Worm (Caenorhabditis elegans): ENCODE data around the gene C47E12.12.

Gene C47E12.12

ce11 chrIV:9953333-9953732 is 19.2 kb downstream of the C47E12.12 start, which contains the start of gene gon-1:
Gene gon-1 (minus strand): TSS chrIV:9953433.
- no peak for TF ChIP-seq ceh-16 (tag; optimal IDR thresholded peaks at IDR 0.05)

ce11 chrIV:9948035-9948434 is 24.5 kb downstream of the C47E12.12 start:
- TF ChIP-seq ztf-11 (tag; optimal IDR thresholded peaks at IDR 0.05) (no peak), daf-12 (tag; optimal IDR thresholded peaks at IDR 0.05) (no peak), lin-39 (tag; optimal IDR thresholded peaks at IDR 0.05) (no peak), pha-4 (tag; optimal IDR thresholded peaks at IDR 0.05) (peak; percentile 13), mdl-1 (tag; optimal IDR thresholded peaks at IDR 0.05) (no peak), nhr-23 (tag; optimal IDR thresholded peaks at IDR 0.05) (no peak), nhr-12 (tag; optimal IDR thresholded peaks at IDR 0.05) (no peak), ZK546.5 (tag; optimal IDR thresholded peaks at IDR 0.05) (no peak), tbx-2 (tag; optimal IDR thresholded peaks at IDR 0.05) (no peak), nfya-1 (tag; optimal IDR thresholded peaks at IDR 0.05; ENCODE audit: insufficient read depth) (no peak), unc-39 (tag; optimal IDR thresholded peaks at IDR 0.05) (no peak), nhr-67 (tag; optimal IDR thresholded peaks at IDR 0.05) (no peak), hmg-11 (tag; optimal IDR thresholded peaks at IDR 0.05) (no peak), aly-2 (tag; optimal IDR thresholded peaks at IDR 0.05) (no peak), nhr-28 (tag; optimal IDR thresholded peaks at IDR 0.05) (no peak), mml-1 (tag; optimal IDR thresholded peaks at IDR 0.05) (no peak), R02D3.7 (tag; optimal IDR thresholded peaks at IDR 0.05) (no peak), nhr-11 (tag; optimal IDR thresholded peaks at IDR 0.05) (peak; percentile 33), fkh-10 (GFP tag; optimal IDR thresholded peaks at IDR 0.05) (no peak), lin-15B (tag; optimal IDR thresholded peaks at IDR 0.05) (peak; percentile 65), zag-1 (tag; optimal IDR thresholded peaks at IDR 0.05) (no peak)

ce11 chrIV:9944279-9944678 is 28.2 kb downstream of the C47E12.12 start:
- TF ChIP-seq skn-1 (tag; optimal IDR thresholded peaks at IDR 0.05) = no peak
- peak; percentile 78 for TF ChIP-seq pha-4 (tag; optimal IDR thresholded peaks at IDR 0.05)
- no peak for TF ChIP-seq mdl-1 (tag; optimal IDR thresholded peaks at IDR 0.05)
- TF ChIP-seq ztf-11 (tag; optimal IDR thresholded peaks at IDR 0.05) = no peak
- no peak for TF ChIP-seq nhr-28 (tag; optimal IDR thresholded peaks at IDR 0.05)
- TF ChIP-seq hmg-11 (tag; optimal IDR thresholded peaks at IDR 0.05) = no peak
- no peak for TF ChIP-seq nhr-12 (tag; optimal IDR thresholded peaks at IDR 0.05)

- no peak for TF ChIP-seq ceh-9 (tag; optimal IDR thresholded peaks at IDR 0.05)
- TF ChIP-seq sea-2 (GFP tag; optimal IDR thresholded peaks at IDR 0.05) = no peak
- no peak for TF ChIP-seq unc-39 (tag; optimal IDR thresholded peaks at IDR 0.05)
- no peak for TF ChIP-seq ceh-16 (tag; optimal IDR thresholded peaks at IDR 0.05)
Measured at ce11 chrIV:9943214-9943613, 29.3 kb downstream of the C47E12.12 start.

ce11 chrIV:9933580-9933979 is 38.9 kb downstream of the C47E12.12 start, which contains the start of gene spe-29:
Gene spe-29 (plus strand): TSS chrIV:9933880.
- TF ChIP-seq egl-27 (tag; optimal IDR thresholded peaks at IDR 0.05) = no peak
- no peak for TF ChIP-seq daf-12 (tag; optimal IDR thresholded peaks at IDR 0.05)
- TF ChIP-seq hmg-11 (tag; optimal IDR thresholded peaks at IDR 0.05) = no peak
- no peak for TF ChIP-seq egl-5 (tag; optimal IDR thresholded peaks at IDR 0.05)
- TF ChIP-seq nhr-43 (tag; optimal IDR thresholded peaks at IDR 0.05; ENCODE audit: poor library complexity, severe bottlenecking) = no peak
- no peak for TF ChIP-seq pqm-1 (tag; optimal IDR thresholded peaks at IDR 0.05)
- TF ChIP-seq mdl-1 (tag; optimal IDR thresholded peaks at IDR 0.05) = no peak
- no peak for TF ChIP-seq nhr-76 (tag; optimal IDR thresholded peaks at IDR 0.05)
- TF ChIP-seq sea-2 (GFP tag; optimal IDR thresholded peaks at IDR 0.05) = no peak
- TF ChIP-seq ama-1 (optimal IDR thresholded peaks at IDR 0.05) = no peak

- TF ChIP-seq lin-15B (tag; optimal IDR thresholded peaks at IDR 0.05) (peak; percentile 75), nhr-23 (tag; optimal IDR thresholded peaks at IDR 0.05) (peak; percentile 47), pha-4 (tag; optimal IDR thresholded peaks at IDR 0.05) (peak; percentile 84), nhr-28 (tag; optimal IDR thresholded peaks at IDR 0.05) (no peak), nhr-76 (tag; optimal IDR thresholded peaks at IDR 0.05) (no peak)
Measured at ce11 chrIV:9932055-9932454, 40.5 kb downstream of the C47E12.12 start, which contains the start of the genes trmt-10A and F25H8.2. Gene trmt-10A (minus strand): TSS chrIV:9932213. Gene F25H8.2 (plus strand): TSS chrIV:9932235.
